Fruit fly (Drosophila melanogaster) S2 (cell line): ENCODE results near the gene CG15047.

Experiments used
- CG8478 ChIP-seq: fragments of >200 bp; optimal IDR thresholded peaks from 2 replicates; lab custom pipeline; 2018
- CTCF ChIP-seq, 2 experiments: fragments of >200 bp; optimal IDR thresholded peaks; 2 replicates each; lab custom pipeline; 2018

CG15047 gene

dm6 chrX:18537066-18537759 is 8.7 kb downstream of the CG15047 start:
- TF ChIP-seq CG8478 (lab: Kevin White, UChicago) (no peak), CTCF (optimal IDR thresholded peaks at IDR 0.05; lab: Kevin White, UChicago) (no peak)

DNA sequence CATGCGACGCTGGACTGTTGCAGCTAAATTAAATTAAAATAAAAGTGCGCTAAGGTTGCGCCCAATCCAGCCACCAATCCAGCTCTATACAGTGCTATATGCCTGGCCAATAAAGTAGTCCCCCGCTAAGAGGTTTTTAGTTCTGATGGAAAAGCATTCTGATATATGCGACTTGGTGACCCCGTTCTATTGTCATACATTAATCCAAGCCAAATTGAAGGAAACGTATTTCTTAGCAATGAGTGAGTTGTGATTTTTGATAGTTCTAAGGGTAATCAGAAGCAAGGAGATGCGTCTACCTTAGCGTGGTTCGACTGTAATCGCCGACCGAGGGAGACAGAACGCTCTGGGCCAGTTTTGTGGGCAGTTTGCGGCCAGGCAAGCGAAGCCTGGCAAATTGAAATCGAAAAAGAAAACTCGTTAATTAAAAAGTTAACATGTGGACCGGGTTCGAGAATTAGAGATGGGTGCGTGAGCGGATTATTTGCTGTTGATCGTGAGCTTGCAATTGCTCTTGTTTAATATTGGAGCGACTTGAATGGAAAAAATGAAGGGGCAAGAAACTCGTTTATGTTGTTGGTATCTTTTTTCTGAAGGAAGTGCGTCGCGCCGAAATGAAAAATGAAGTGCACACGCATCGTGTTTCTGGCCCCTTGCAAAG is 9.9 kb downstream of the CG15047 start:
- no peak for TF ChIP-seq CTCF (optimal IDR thresholded peaks at IDR 0.05; lab: Kevin White, UChicago)
- TF ChIP-seq CG8478 (lab: Kevin White, UChicago), result no peak

DNA sequence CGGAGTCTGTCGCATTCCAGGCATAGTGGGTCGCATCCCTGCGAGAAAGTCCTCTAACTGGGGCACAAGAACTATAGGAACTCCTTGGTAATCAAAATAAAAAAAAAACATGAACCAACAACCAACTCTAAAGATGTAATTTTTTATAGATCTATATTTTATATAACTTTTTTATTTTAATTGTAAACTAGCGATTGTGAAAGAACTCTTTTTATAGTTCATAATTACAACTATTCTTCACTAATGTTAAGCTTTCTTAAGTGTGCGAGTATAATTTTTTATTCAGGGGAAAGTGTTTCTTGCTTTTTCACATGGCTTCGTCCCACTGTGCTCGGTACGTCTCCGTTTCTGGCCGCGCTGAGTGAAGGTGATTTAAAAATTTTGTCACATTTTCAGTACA is 11.8 kb downstream of the CG15047 start:
- TF ChIP-seq CG8478 (lab: Kevin White, UChicago), result no peak
- TF ChIP-seq CTCF (optimal IDR thresholded peaks at IDR 0.05; lab: Kevin White, UChicago), result no peak

dm6 chrX:18541915-18542314 is 13.4 kb downstream of the CG15047 start:
- no peak for TF ChIP-seq CG8478 (lab: Kevin White, UChicago)
- TF ChIP-seq CTCF (optimal IDR thresholded peaks at IDR 0.05; lab: Kevin White, UChicago), result no peak

DNA sequence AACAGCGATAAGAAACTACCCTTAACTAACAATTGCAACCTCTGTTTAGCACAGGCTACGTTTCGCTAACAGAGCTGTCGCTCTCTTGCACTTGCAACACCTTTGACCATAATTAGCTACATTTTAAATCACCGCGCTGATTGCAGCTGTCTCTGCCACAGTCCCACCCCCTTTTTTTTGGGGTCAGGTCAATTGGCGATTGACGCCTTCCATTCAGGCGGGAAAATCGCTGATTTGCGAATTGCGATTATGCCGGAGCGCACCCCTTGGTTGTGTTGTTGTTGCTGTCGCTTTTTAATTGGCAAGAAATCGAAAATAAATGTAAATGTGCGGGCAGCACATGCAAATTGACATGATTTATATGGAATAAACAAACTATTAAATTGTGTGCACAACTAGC is 14.8 kb downstream of the CG15047 start:
- TF ChIP-seq CTCF (optimal IDR thresholded peaks at IDR 0.05; lab: Kevin White, UChicago), result no peak
- no peak for TF ChIP-seq CG8478 (lab: Kevin White, UChicago)

DNA sequence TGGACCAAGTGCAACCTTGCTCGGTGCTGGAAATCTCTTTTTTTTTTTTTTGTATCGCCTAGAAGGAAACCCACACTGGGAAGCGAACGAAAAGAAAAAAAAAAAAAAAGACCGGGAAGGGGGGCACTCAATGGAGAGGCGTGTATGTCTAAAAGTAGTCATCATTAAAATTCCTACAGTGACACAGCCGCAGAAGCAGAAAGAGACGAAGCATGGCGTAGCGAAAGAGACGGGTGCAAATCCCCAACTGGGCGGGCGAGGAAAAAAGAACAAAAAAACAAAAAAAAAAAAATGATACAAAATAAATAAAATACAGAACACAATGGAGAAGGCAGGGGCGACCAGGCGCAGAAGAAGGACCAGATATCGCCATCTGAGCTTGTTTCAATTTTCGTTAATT is 16.2 kb downstream of the CG15047 start:
- no peak for TF ChIP-seq CG8478 (lab: Kevin White, UChicago)
- no peak for TF ChIP-seq CTCF (optimal IDR thresholded peaks at IDR 0.05; lab: Kevin White, UChicago)

DNA sequence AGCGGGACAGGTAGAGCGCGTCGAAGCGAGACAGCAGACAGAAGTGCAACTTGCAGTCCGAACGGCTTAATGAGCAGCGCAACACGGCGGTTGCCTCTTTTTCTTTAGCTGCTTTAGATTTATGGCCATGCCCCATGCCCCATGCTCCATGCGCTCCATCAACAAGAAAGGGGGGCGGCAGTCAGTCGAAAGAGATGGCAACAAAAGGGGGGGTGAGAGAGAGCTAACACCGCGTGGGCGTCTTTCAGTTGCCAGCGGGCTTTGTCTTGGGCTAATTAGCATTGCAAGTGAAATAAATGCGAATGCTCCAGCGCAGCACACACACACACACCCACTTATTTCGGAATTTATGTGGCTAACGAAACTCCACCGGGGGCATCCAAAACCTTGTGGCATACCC is 16.7 kb downstream of the CG15047 start:
- TF ChIP-seq CG8478 (lab: Kevin White, UChicago) (no peak), CTCF (optimal IDR thresholded peaks at IDR 0.05; lab: Kevin White, UChicago) (no peak)

DNA sequence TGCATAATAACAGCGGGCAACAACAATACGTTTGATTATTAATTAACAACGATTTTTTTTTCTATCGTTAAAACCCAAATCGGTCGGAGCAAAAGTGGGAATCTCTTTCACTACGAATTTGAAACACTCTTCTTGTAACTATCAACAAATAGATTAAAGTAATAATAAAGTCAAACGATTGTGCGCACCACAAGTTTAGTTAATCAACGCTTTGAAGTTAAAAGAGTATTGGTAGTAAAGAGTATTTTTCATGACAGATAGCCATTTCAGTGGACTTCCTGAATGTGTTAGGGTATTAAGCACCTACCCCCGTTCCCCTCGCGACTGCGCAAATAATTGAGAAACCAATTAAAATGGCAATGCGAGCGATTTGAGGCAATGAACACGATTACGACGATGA is 18.3 kb downstream of the CG15047 start:
- TF ChIP-seq CG8478 (lab: Kevin White, UChicago) (no peak), CTCF (optimal IDR thresholded peaks at IDR 0.05; lab: Kevin White, UChicago) (no peak)

dm6 chrX:18547707-18548106 is 19.2 kb downstream of the CG15047 start:
- no peak for TF ChIP-seq CTCF (optimal IDR thresholded peaks at IDR 0.05; lab: Kevin White, UChicago)
- TF ChIP-seq CG8478 (lab: Kevin White, UChicago), result no peak

dm6 chrX:18550726-18551125 is 22.2 kb downstream of the CG15047 start:
- TF ChIP-seq CTCF (optimal IDR thresholded peaks at IDR 0.05; lab: Kevin White, UChicago) (no peak), CG8478 (lab: Kevin White, UChicago) (no peak)

- no peak for TF ChIP-seq CG8478 (lab: Kevin White, UChicago)
- TF ChIP-seq CTCF (optimal IDR thresholded peaks at IDR 0.05; lab: Kevin White, UChicago), result no peak
Observed at dm6 chrX:18552451-18552850, 24.0 kb downstream of the CG15047 start.

DNA sequence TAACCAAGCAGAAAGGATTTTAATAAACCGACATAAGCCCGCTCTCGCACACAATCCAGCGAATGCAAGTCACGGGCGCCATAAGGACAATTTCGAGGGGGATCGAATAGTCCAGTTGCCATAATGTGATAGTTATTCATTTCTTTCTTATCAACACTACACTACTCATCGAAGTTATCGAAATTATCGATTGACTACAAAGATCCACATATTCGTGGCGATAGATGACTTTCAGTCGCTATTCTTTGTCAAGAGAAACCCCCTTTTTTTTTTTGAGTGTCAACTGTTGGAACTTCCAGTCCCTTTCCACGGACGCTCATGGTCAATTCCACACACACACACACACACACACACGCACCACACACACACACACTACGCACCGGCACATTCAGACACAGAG is 26.1 kb downstream of the CG15047 start:
- TF ChIP-seq CG8478 (lab: Kevin White, UChicago) (no peak), CTCF (optimal IDR thresholded peaks at IDR 0.05; lab: Kevin White, UChicago) (no peak)

DNA sequence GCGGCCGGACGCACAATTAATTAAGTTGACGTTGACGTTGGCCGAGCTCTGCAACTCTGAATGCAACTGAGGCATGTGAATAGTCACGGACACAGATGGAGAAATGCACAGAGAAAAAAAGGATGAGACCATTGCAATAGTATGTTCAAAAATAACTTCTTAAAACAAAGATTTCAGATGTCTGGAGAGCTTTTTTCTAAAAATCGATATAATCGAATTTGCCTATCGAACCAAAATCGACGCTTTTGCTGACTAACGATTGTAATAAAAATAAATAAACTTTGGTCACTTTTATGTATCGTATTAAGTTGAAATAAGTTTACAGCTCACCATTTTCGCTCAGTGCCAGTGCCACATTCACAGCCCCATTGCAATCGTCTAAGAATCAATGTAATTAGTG is 30.1 kb downstream of the CG15047 start:
- TF ChIP-seq CTCF (optimal IDR thresholded peaks at IDR 0.05; lab: Kevin White, UChicago) (no peak), CG8478 (lab: Kevin White, UChicago) (no peak)

DNA sequence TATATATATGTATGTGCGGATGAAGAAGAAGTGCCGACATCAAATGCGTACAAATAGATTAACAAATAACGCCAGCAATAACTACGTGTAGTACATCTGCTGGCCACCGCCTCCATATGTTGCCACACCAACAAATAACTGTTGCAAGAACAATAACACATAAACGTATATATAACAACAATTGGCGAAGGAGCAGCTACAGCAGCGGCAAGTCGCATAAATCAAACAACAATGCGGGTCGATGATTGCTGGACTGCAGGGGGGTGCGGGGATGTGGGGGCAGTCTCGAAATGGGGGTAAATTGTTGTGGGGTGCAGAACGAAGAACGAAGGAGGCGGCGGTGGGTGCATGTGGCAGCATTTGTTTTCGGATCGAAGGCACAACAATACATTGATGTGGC is 32.1 kb downstream of the CG15047 start:
- TF ChIP-seq CTCF (optimal IDR thresholded peaks at IDR 0.05; lab: Kevin White, UChicago), result no peak
- TF ChIP-seq CG8478 (lab: Kevin White, UChicago), result no peak

DNA sequence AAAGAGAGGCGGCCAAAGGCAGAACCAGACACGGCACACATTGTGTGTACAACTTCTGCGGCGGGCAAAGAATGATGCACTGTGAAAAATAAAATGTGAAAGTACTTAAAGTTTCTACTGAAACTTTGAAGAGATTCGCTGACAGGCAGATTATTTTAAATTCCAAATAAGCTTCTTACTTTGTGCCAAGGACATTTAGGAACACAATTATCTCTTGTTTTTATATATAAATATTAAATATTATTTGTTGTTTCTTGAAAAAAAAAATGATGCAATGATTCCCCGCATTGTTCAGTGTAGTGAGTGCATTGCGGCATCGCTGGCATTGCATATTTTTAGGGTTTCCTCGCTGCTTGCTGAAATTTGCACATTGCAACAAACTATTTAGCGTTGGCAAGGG is 36.5 kb downstream of the CG15047 start:
- TF ChIP-seq CTCF (optimal IDR thresholded peaks at IDR 0.05; lab: Kevin White, UChicago) (no peak), CG8478 (lab: Kevin White, UChicago) (no peak)
